Fruit fly (Drosophila melanogaster) Kc167 (cell line): Measurements from ENCODE around the gene Pdss2.

Source experiments
- Myc ChIP-seq: fragments of >200 bp; optimal IDR thresholded peaks from 2 replicates; lab custom pipeline; 2017; ENCODE audit warnings: missing external identifiers
- Sin3A ChIP-seq: fragments of >200 bp; optimal IDR thresholded peaks from 2 replicates; lab custom pipeline; 2018; ENCODE audit warnings: missing external identifiers
- h ChIP-seq: fragments of >200 bp; optimal IDR thresholded peaks from 3 replicates; lab custom pipeline; 2018; ENCODE audit warnings: missing external identifiers
- insv ChIP-seq: fragments of >200 bp; optimal IDR thresholded peaks from 3 replicates; lab custom pipeline; 2018; ENCODE audit warnings: missing external identifiers
- psq ChIP-seq: fragments of >200 bp; optimal IDR thresholded peaks from 2 replicates; lab custom pipeline; 2017; ENCODE audit warnings: missing external identifiers
- ttk ChIP-seq: sonication (Bioruptor generic); optimal IDR thresholded peaks from 2 replicates; lab custom pipeline; 2017; ENCODE audit warnings: missing external identifiers

- no peak for TF ChIP-seq h (lab: Kevin White, UChicago)
- no peak for TF ChIP-seq Sin3A
- TF ChIP-seq psq (lab: Kevin White, UChicago) = no peak
- no peak for TF ChIP-seq insv (lab: Kevin White, UChicago)
- TF ChIP-seq ttk = no peak
- no peak for TF ChIP-seq Myc (lab: Kevin White, UChicago)
Measured at dm6 chr3L:21014516-21014945, 13.2 kb upstream of the Pdss2 start.
